Fruit fly (Drosophila melanogaster): ENCODE data around the gene Meltrin.
A peak's percentile ranks its signal among the peaks of the same experiment; 100 is the strongest.

Gene Meltrin

DNA sequence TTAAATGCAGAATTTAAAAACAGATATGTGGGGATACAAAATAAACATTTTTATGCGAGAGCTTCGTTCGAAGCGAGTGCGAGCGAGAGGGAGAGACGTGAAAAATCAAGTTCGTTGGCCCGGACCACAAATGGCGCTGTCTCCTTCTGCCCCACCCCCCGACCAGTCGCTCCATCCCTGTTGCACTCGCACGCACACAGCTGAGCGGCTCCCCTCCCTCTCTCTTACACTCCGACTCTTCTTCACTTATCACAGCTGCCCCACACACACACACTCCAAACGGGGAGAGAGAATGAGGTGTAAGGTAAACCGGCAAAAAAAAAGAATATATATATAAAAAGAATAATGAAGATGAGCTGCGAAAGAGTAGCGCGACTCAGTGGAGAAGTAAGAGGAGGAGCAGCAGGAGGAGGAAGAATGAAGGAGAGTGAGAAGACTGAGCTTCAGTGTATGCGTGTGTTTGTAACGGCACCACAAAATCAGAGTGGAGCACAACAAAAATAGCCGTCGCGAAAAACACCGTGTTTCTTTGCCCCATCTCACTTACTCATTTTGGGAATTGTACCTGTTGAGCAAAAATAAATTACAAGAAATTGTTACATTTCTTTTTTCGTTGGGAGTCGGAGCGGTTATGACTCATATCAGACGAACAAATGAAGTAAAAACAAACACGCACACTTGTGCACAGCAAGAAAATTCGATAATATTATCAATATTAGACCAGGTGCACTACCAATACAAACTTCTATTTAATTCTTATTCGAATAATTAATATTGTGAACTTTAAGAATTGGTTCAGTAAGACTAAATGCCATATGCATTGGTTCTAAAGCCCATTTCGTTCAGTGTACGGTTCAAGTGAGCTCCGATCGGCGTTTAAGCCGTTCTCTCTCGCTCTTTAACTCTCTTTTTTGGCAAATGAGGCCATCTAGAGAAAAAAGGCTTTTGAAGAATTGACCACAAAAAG is 41.1 kb upstream of the Meltrin start (continued):
- TF ChIP-seq abd-A (tag; optimal IDR thresholded peaks at IDR 0.05), result peak; percentile 80
- peak; percentile 86 for TF ChIP-seq sima (GFP tag; optimal IDR thresholded peaks at IDR 0.05)
- TF ChIP-seq CG14050 (GFP tag; IDR thresholded peaks at IDR 0.05), result peak; percentile 90
- TF ChIP-seq tin (GFP tag; optimal IDR thresholded peaks at IDR 0.05), result peak; percentile 94
- TF ChIP-seq TFAM (GFP tag; optimal IDR thresholded peaks at IDR 0.05), result peak; percentile 62
- peak; percentile 92 for TF ChIP-seq slp2 (GFP tag; optimal IDR thresholded peaks at IDR 0.05)
- TF ChIP-seq slou (GFP tag; optimal IDR thresholded peaks at IDR 0.05), result peak; percentile 82
- TF ChIP-seq emc (GFP tag; optimal IDR thresholded peaks at IDR 0.05), result peak; percentile 75
- TF ChIP-seq exex (tag; optimal IDR thresholded peaks at IDR 0.05), result no peak
- peak; percentile 41 for TF ChIP-seq ash1 (GFP tag; optimal IDR thresholded peaks at IDR 0.05)
- TF ChIP-seq HmgZ (tag; optimal IDR thresholded peaks at IDR 0.05), result peak; percentile 94
- TF ChIP-seq MESR4 (GFP tag; optimal IDR thresholded peaks at IDR 0.05), result peak; percentile 50
- TF ChIP-seq CG12236 (GFP tag; optimal IDR thresholded peaks at IDR 0.05), result peak; percentile 89
- peak; percentile 79 for TF ChIP-seq CG17186 (GFP tag; optimal IDR thresholded peaks at IDR 0.05)
- peak; percentile 97 for TF ChIP-seq gem (tag; optimal IDR thresholded peaks at IDR 0.05)
- TF ChIP-seq sim (GFP tag; IDR thresholded peaks at IDR 0.05), result peak; percentile 86; the same call in 1 of the 2 replicates
- peak; percentile 76 for TF ChIP-seq tup (GFP tag; optimal IDR thresholded peaks at IDR 0.05)
- peak; percentile 93 for TF ChIP-seq HHEX (GFP tag; optimal IDR thresholded peaks at IDR 0.05)
- peak; percentile 87 for TF ChIP-seq CHES-1-like (GFP tag; optimal IDR thresholded peaks at IDR 0.05)
- TF ChIP-seq en (GFP tag; optimal IDR thresholded peaks at IDR 0.05), result peak; percentile 85
- peak; percentile 87 for TF ChIP-seq ap (GFP tag; IDR thresholded peaks at IDR 0.05)
- peak; percentile 94 for TF ChIP-seq H2.0 (GFP tag; IDR thresholded peaks at IDR 0.05)
- peak; percentile 87 for TF ChIP-seq ewg (GFP tag; optimal IDR thresholded peaks at IDR 0.05)
- TF ChIP-seq crp (GFP tag; optimal IDR thresholded peaks at IDR 0.05), result peak in 1 of 2 experiments; percentile 67
- peak; percentile 98 for TF ChIP-seq ci (GFP tag; IDR thresholded peaks at IDR 0.05)
- TF ChIP-seq CG12071 (GFP tag; optimal IDR thresholded peaks at IDR 0.05), result peak; percentile 91
- peak; percentile 96 for TF ChIP-seq row (GFP tag; IDR thresholded peaks at IDR 0.05)
- TF ChIP-seq Hmx (GFP tag; optimal IDR thresholded peaks at IDR 0.05), result peak; percentile 84
- peak in 1 of 2 experiments; percentile 89 for TF ChIP-seq Eip74EF (GFP tag; optimal IDR thresholded peaks at IDR 0.05)
- no peak for TF ChIP-seq pita (GFP tag; optimal IDR thresholded peaks at IDR 0.05)
- no peak for TF ChIP-seq Doc2 (GFP tag; IDR thresholded peaks at IDR 0.05)
- TF ChIP-seq CG32532 (GFP tag; IDR thresholded peaks at IDR 0.05), result peak; percentile 96
- TF ChIP-seq CG17328 (GFP tag; IDR thresholded peaks at IDR 0.05), result peak; percentile 97
- peak; percentile 92 for TF ChIP-seq Meics (GFP tag; optimal IDR thresholded peaks at IDR 0.05)
- peak; percentile 91 for TF ChIP-seq sens-2 (GFP tag; IDR thresholded peaks at IDR 0.05)
- peak; percentile 92 for TF ChIP-seq CG6854 (GFP tag; optimal IDR thresholded peaks at IDR 0.05)
- TF ChIP-seq CG12219 (GFP tag; optimal IDR thresholded peaks at IDR 0.05), result peak; percentile 94
- TF ChIP-seq ems (GFP tag; optimal IDR thresholded peaks at IDR 0.05), result peak; percentile 94
- peak; percentile 95 for TF ChIP-seq pum (GFP tag; optimal IDR thresholded peaks at IDR 0.05)
- TF ChIP-seq Myb (GFP tag; optimal IDR thresholded peaks at IDR 0.05), result peak; percentile 69
- peak; percentile 95 for TF ChIP-seq CG10366 (GFP tag; IDR thresholded peaks at IDR 0.05)
- TF ChIP-seq CoRest (tag; optimal IDR thresholded peaks at IDR 0.05), result peak; percentile 94
- peak; percentile 86 for TF ChIP-seq Taf1 (GFP tag; IDR thresholded peaks at IDR 0.05)
- no peak for TF ChIP-seq gfzf (GFP tag; optimal IDR thresholded peaks at IDR 0.05)
- no peak for TF ChIP-seq cad (GFP tag; optimal IDR thresholded peaks at IDR 0.05)
- TF ChIP-seq stc (GFP tag; IDR thresholded peaks at IDR 0.05), result peak; percentile 90
- TF ChIP-seq CG15073 (GFP tag; optimal IDR thresholded peaks at IDR 0.05), result peak; percentile 77
- peak; percentile 73; the same call in 1 of the 2 replicates for TF ChIP-seq CkIIα-i1 (GFP tag; IDR thresholded peaks at IDR 0.05)
- peak; percentile 76 for TF ChIP-seq fd64A (GFP tag; optimal IDR thresholded peaks at IDR 0.05)

All from whole organism, embryonic.